Worm (Caenorhabditis elegans) whole organism, L3 larva: ENCODE results near the gene C09G9.1.

Experiments used
- aly-2 ChIP-seq: fragments of 150-350 bp; optimal IDR thresholded peaks from 2 replicates; lab custom pipeline; 2014; ENCODE audit warnings: missing biosample characterization, missing genetic modification characterization
- ceh-16 ChIP-seq: sonication (generic microtip); optimal IDR thresholded peaks from 2 replicates; lab custom pipeline; 2017; ENCODE audit warnings: missing biosample characterization, missing genetic modification characterization
- ceh-28 ChIP-seq: fragments of 150-350 bp; optimal IDR thresholded peaks from 2 replicates; lab custom pipeline; 2014; ENCODE audit warnings: missing biosample characterization, missing genetic modification reagents, missing genetic modification characterization
- ceh-82 ChIP-seq: fragments of 150-350 bp; optimal IDR thresholded peaks from 2 replicates; lab custom pipeline; 2014; ENCODE audit warnings: missing biosample characterization, missing genetic modification characterization
- ceh-9 ChIP-seq: sonication (generic microtip); optimal IDR thresholded peaks from 2 replicates; lab custom pipeline; 2018; ENCODE audit warnings: missing biosample characterization, missing genetic modification characterization
- daf-12 ChIP-seq: fragments of 150-350 bp; optimal IDR thresholded peaks from 2 replicates; lab custom pipeline; 2014; ENCODE audit warnings: missing biosample characterization, missing genetic modification reagents, missing genetic modification characterization
- egl-27 ChIP-seq: sonication (generic microtip); optimal IDR thresholded peaks from 4 replicates; lab custom pipeline; 2017; ENCODE audit warnings: missing biosample characterization, missing genetic modification reagents, missing genetic modification characterization
- egl-5 ChIP-seq: fragments of 150-350 bp; optimal IDR thresholded peaks from 2 replicates; lab custom pipeline; 2017; ENCODE audit warnings: missing biosample characterization, missing genetic modification reagents, missing genetic modification characterization, inconsistent platforms
- elt-2 ChIP-seq: sonication (generic microtip); optimal IDR thresholded peaks from 2 replicates; lab custom pipeline; 2016; ENCODE audit warnings: missing genetic modification reagents, mild to moderate bottlenecking, missing genetic modification characterization, missing compliant biosample characterization
- fkh-2 ChIP-seq: fragments of 150-350 bp; optimal IDR thresholded peaks from 2 replicates; lab custom pipeline; 2014; ENCODE audit warnings: missing biosample characterization, missing genetic modification reagents, missing genetic modification characterization
- fos-1 ChIP-seq: fragments of 150-350 bp; optimal IDR thresholded peaks from 2 replicates; lab custom pipeline; 2014; ENCODE audit warnings: missing biosample characterization, missing genetic modification characterization
- hmg-11 ChIP-seq: sonication (generic microtip); optimal IDR thresholded peaks from 2 replicates; lab custom pipeline; 2016; ENCODE audit warnings: missing genetic modification characterization, missing compliant biosample characterization
- jun-1 ChIP-seq: fragments of 150-350 bp; optimal IDR thresholded peaks from 2 replicates; lab custom pipeline; 2014; ENCODE audit warnings: missing biosample characterization, missing genetic modification reagents, missing genetic modification characterization
- lsy-12 ChIP-seq: sonication (generic microtip); optimal IDR thresholded peaks from 2 replicates; lab custom pipeline; 2016; ENCODE audit warnings: mild to moderate bottlenecking, missing genetic modification characterization, missing compliant biosample characterization
- mdl-1 ChIP-seq: fragments of 150-350 bp; optimal IDR thresholded peaks from 2 replicates; lab custom pipeline; 2014; ENCODE audit warnings: missing biosample characterization, missing genetic modification characterization
- nfya-1 ChIP-seq: sonication (generic microtip); optimal IDR thresholded peaks from 2 replicates; lab custom pipeline; 2017; ENCODE audit warnings: missing genetic modification characterization, mild to moderate bottlenecking, missing compliant biosample characterization, antibody characterized with exemption, moderate library complexity; ENCODE audit not compliant: insufficient read depth
- nhr-12 ChIP-seq: fragments of 150-350 bp; optimal IDR thresholded peaks from 2 replicates; lab custom pipeline; 2014; ENCODE audit warnings: missing biosample characterization, missing genetic modification characterization
- nhr-23 ChIP-seq: fragments of 150-350 bp; optimal IDR thresholded peaks from 2 replicates; lab custom pipeline; 2014; ENCODE audit warnings: missing biosample characterization, missing genetic modification reagents, missing genetic modification characterization
- nhr-237 ChIP-seq: fragments of 150-350 bp; optimal IDR thresholded peaks from 2 replicates; lab custom pipeline; 2014; ENCODE audit warnings: missing biosample characterization, missing genetic modification characterization
- nhr-43 ChIP-seq: sonication (generic microtip); optimal IDR thresholded peaks from 2 replicates; lab custom pipeline; 2016; ENCODE audit warnings: mild to moderate bottlenecking, missing genetic modification characterization, missing compliant biosample characterization; ENCODE audit not compliant: poor library complexity, severe bottlenecking
- nhr-77 ChIP-seq: fragments of 150-350 bp; optimal IDR thresholded peaks from 2 replicates; lab custom pipeline; 2014; ENCODE audit warnings: missing biosample characterization, missing genetic modification characterization
- pha-4 ChIP-seq: fragments of 150-350 bp; optimal IDR thresholded peaks from 2 replicates; lab custom pipeline; 2014; ENCODE audit warnings: missing biosample characterization, missing genetic modification reagents, missing genetic modification characterization
- pqm-1 ChIP-seq: fragments of 150-350 bp; optimal IDR thresholded peaks from 2 replicates; lab custom pipeline; 2017; ENCODE audit warnings: missing biosample characterization, missing genetic modification characterization, inconsistent platforms
- sea-2 ChIP-seq: fragments of 150-350 bp; sonication (generic microtip); optimal IDR thresholded peaks from 4 replicates; lab custom pipeline; 2014; ENCODE audit warnings: missing biosample characterization, missing genetic modification reagents, missing genetic modification characterization
- skn-1 ChIP-seq: fragments of 150-350 bp; optimal IDR thresholded peaks from 2 replicates; lab custom pipeline; 2014; ENCODE audit warnings: missing biosample characterization, missing genetic modification characterization
- snpc-4 ChIP-seq: fragments of 150-350 bp; optimal IDR thresholded peaks from 2 replicates; lab custom pipeline; 2014; ENCODE audit warnings: missing biosample characterization, missing genetic modification characterization
- tbx-2 ChIP-seq: sonication (generic microtip); optimal IDR thresholded peaks from 2 replicates; lab custom pipeline; 2016; ENCODE audit warnings: mild to moderate bottlenecking, missing genetic modification characterization, missing compliant biosample characterization
- unc-39 ChIP-seq: sonication (generic microtip); optimal IDR thresholded peaks from 4 replicates; lab custom pipeline; 2017; ENCODE audit warnings: missing biosample characterization, missing genetic modification characterization
- unc-62 ChIP-seq: fragments of 150-350 bp; sonication (generic microtip); optimal IDR thresholded peaks from 4 replicates; lab custom pipeline; 2014; ENCODE audit warnings: missing biosample characterization, missing genetic modification reagents, missing genetic modification characterization
- zag-1 ChIP-seq: fragments of 150-350 bp; optimal IDR thresholded peaks from 2 replicates; lab custom pipeline; 2014; ENCODE audit warnings: missing biosample characterization, missing genetic modification characterization
- ztf-11 ChIP-seq: fragments of 150-350 bp; optimal IDR thresholded peaks from 2 replicates; lab custom pipeline; 2014; ENCODE audit warnings: missing biosample characterization, missing genetic modification characterization
- ztf-4 ChIP-seq: fragments of 150-350 bp; optimal IDR thresholded peaks from 2 replicates; lab custom pipeline; 2014; ENCODE audit warnings: missing biosample characterization, missing genetic modification characterization

C09G9.1 gene

ce11 chrIV:8888525-8889026 lies 23.3 kb upstream of the C09G9.1 start, which contains the start of gene oma-1:
Gene oma-1, plus strand, starts transcription at chrIV:8888976.
- TF ChIP-seq mdl-1 (tag; lab: Kevin White, UChicago) (no peak), nhr-77 (tag; lab: Kevin White, UChicago) (no peak), lsy-12 (tag; lab: Kevin White, UChicago) (no peak), ceh-28 (tag; lab: Kevin White, UChicago) (no peak), daf-12 (tag; lab: Kevin White, UChicago) (no peak), egl-5 (no peak), hmg-11 (no peak), ztf-11 (tag; lab: Kevin White, UChicago) (no peak), zag-1 (tag; lab: Kevin White, UChicago) (no peak)

DNA sequence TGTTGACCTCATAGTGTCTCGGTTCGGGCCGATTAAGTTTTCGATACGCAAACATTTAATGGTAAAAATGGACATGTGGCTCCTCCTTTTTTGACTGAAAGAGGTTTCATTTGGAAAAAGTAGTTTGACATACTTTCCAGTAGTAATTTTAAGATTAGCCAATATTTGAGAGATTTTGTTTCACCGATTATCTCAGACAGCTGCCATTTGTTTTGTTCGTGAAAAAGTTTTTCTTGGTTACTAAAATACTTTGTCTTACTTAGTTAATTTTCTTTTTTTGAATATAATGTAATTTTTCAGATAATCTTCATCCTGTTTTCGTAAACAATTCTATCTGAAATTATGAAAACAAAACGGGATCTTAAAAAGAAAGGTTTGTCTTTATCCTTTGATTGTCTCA lies 20.9 kb upstream of the C09G9.1 start, which contains the start of gene C09G9.5:
Gene C09G9.5, plus strand, starts transcription at position 301 of the 400 bp plus-strand sequence.
- TF ChIP-seq nhr-23 (tag; lab: Kevin White, UChicago) (no peak), mdl-1 (tag; lab: Kevin White, UChicago) (no peak), elt-2 (no peak), daf-12 (tag; lab: Kevin White, UChicago) (no peak), pha-4 (tag; lab: Kevin White, UChicago) (no peak), skn-1 (tag; lab: Kevin White, UChicago) (no peak), ceh-9 (tag; lab: Kevin White, UChicago) (no peak), hmg-11 (no peak), ztf-4 (tag; lab: Kevin White, UChicago) (no peak), nhr-77 (tag; lab: Kevin White, UChicago) (no peak), aly-2 (tag; lab: Kevin White, UChicago) (no peak), nhr-237 (no peak), fkh-2 (no peak), nfya-1 (tag; lab: Kevin White, UChicago) (no peak), egl-5 (no peak), pqm-1 (tag; lab: Kevin White, UChicago) (no peak)

ce11 chrIV:8881181-8881580 lies 15.9 kb upstream of the C09G9.1 start, which contains the start of gene C09G9.8:
Gene C09G9.8, plus strand, starts transcription at chrIV:8881481.
- TF ChIP-seq ceh-16 (tag; lab: Kevin White, UChicago) (no peak), sea-2 (GFP tag; lab: Kevin White, UChicago) (no peak), ztf-4 (tag; lab: Kevin White, UChicago) (no peak), jun-1 (tag; lab: Kevin White, UChicago) (no peak), nhr-12 (tag; lab: Kevin White, UChicago) (no peak), fkh-2 (no peak), unc-39 (no peak), pha-4 (tag; lab: Kevin White, UChicago) (no peak), nfya-1 (tag; lab: Kevin White, UChicago) (no peak), fos-1 (tag; lab: Kevin White, UChicago) (no peak), nhr-77 (tag; lab: Kevin White, UChicago) (no peak), snpc-4 (no peak), tbx-2 (tag; lab: Kevin White, UChicago) (no peak), daf-12 (tag; lab: Kevin White, UChicago) (no peak), egl-27 (tag; lab: Kevin White, UChicago) (no peak), ceh-82 (no peak), lsy-12 (tag; lab: Kevin White, UChicago) (no peak)
- TF ChIP-seq, all 47 proteins: peak for 0

DNA sequence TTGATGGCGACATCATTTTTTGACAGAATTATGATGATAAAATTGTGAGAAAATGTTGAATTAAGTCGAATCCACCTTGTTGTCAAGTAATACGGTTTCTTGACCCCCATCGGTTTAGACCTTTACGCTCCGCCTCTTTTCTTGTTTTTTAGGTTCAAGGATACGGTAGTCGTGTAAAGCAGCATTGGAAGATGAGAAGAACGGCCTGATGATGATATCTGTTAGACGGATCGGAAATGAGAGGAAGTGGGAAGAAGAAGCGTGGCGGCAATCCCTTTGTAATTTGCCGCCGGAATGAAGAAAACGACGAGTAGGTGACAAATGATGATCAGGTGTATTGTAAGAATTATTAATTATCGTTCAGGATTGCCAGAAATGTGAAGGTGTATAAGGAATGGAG lies 14.5 kb upstream of the C09G9.1 start, which contains the start of gene npax-4:
Gene npax-4, minus strand, starts transcription at position 101 of the 400 bp plus-strand sequence.
- TF ChIP-seq unc-39 (no peak), hmg-11 (no peak), ceh-82 (no peak), unc-62 (GFP tag; lab: Kevin White, UChicago) (no peak), nhr-237 (no peak), zag-1 (tag; lab: Kevin White, UChicago) (no peak), fos-1 (tag; lab: Kevin White, UChicago) (no peak), jun-1 (tag; lab: Kevin White, UChicago) (no peak)

DNA sequence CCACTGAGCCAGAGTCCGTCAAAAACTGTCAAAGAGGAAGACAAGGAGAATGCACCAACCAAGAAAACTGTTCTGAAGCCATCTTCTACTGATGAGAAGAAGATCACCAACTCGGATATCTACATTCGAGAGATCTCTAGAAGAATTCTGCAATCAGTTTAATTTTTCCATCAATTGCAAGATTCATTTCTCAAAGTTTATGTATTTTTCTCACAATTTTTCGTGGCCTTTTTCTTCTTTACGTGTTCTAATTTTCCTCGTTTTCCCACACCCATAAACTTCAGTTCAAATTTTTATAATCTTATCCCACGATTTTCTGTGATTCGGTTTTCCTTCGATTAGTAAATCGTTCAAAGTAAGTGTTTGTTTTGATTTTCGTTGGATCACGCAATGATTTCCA lies 8.6 kb upstream of the C09G9.1 start, which contains the start of gene hdl-2:
Gene hdl-2, plus strand, starts transcription at position 301 of the 400 bp plus-strand sequence.
- TF ChIP-seq sea-2 (GFP tag; lab: Kevin White, UChicago) (no peak), elt-2 (no peak), nhr-43 (no peak)
